Fruit fly (Drosophila melanogaster): ENCODE results near the gene Slu7.

- TF ChIP-seq CG10669 (GFP tag; optimal IDR thresholded peaks at IDR 0.05) = no peak
- TF ChIP-seq CG10631 (GFP tag; optimal IDR thresholded peaks at IDR 0.05) = no peak
- TF ChIP-seq Sox102F (GFP tag; optimal IDR thresholded peaks at IDR 0.05) = no peak
- TF ChIP-seq Blimp-1 (GFP tag; optimal IDR thresholded peaks at IDR 0.05) = no peak
- no peak for TF ChIP-seq Sox14 (GFP tag; optimal IDR thresholded peaks at IDR 0.05)
- TF ChIP-seq CG8632 (GFP tag; optimal IDR thresholded peaks at IDR 0.05) = no peak
Observed at dm6 chr3R:29059385-29059784, 20.5 kb upstream of the Slu7 start.

Measured in whole organism, prepupa.